Worm (Caenorhabditis elegans) whole organism, young adult: ENCODE measurements around the gene sna-3.

Experiments used
- C06A6.2 ChIP-seq: fragments of 200-800 bp; sonication (Bioruptor generic); conservative IDR thresholded peaks from 2 replicates; pipeline ENCODE4 v1.3.6; 2022; ENCODE audit warnings: missing genetic modification characterization, missing compliant biosample characterization
- D2030.7 ChIP-seq: fragments of 200-800 bp; sonication (Bioruptor generic); IDR thresholded peaks from 2 replicates; pipeline ENCODE4 v1.3.6; 2022; ENCODE audit warnings: missing genetic modification reagents, missing genetic modification characterization, missing compliant biosample characterization
- Y67H2A.10 ChIP-seq: fragments of 200-800 bp; sonication (Bioruptor generic); conservative IDR thresholded peaks from 2 replicates; pipeline ENCODE4 v1.3.6; 2022; ENCODE audit warnings: missing genetic modification reagents, missing genetic modification characterization, missing compliant biosample characterization
- aptf-3 ChIP-seq: fragments of 200-800 bp; sonication (Bioruptor generic); IDR thresholded peaks from 2 replicates; pipeline ENCODE4 v1.3.6; 2022; ENCODE audit warnings: missing genetic modification characterization, missing compliant biosample characterization
- athp-1 ChIP-seq: sonication (generic microtip); optimal IDR thresholded peaks from 2 replicates; lab custom pipeline; 2017; ENCODE audit warnings: mild to moderate bottlenecking, missing genetic modification characterization, missing compliant biosample characterization
- attf-5 ChIP-seq: fragments of 200-800 bp; sonication (Bioruptor generic); optimal IDR thresholded peaks from 2 replicates; lab custom pipeline; 2018; ENCODE audit warnings: mild to moderate bottlenecking, missing genetic modification characterization, missing compliant biosample characterization
- dpl-1 ChIP-seq: fragments of 150-350 bp; optimal IDR thresholded peaks from 2 replicates; lab custom pipeline; 2014; ENCODE audit warnings: missing biosample characterization, missing genetic modification reagents, missing genetic modification characterization
- gei-17 ChIP-seq: fragments of 200-800 bp; sonication (Bioruptor generic); optimal IDR thresholded peaks from 2 replicates; lab custom pipeline; 2018; ENCODE audit warnings: mild to moderate bottlenecking, missing genetic modification characterization, missing compliant biosample characterization
- let-607 ChIP-seq, 2 experiments: fragments of 200-800 bp in 1 of 2; sonication (Bioruptor generic) in 1 of 2; sonication (generic microtip) in 1 of 2; optimal IDR thresholded peaks; 2 replicates each; lab custom pipeline; 2016 to 2018; ENCODE audit warnings: mild to moderate bottlenecking in 2 of 2, missing compliant biosample characterization in 2 of 2, missing genetic modification characterization in 2 of 2, moderate library complexity in 2 of 2, missing genotype in 1 of 2
- snpc-4 ChIP-seq, 5 experiments: fragments of 150-350 bp in 1 of 5; sonication (generic microtip) in 4 of 5; optimal IDR thresholded peaks; 2 replicates each; lab custom pipeline; 2014 to 2018; ENCODE audit warnings: missing genetic modification characterization in 5 of 5, missing biosample characterization in 3 of 5, antibody characterized with exemption in 2 of 5, mild to moderate bottlenecking in 2 of 5, missing compliant biosample characterization in 2 of 5, missing genotype in 2 of 5, moderate library complexity in 2 of 5, missing genetic modification reagents in 1 of 5
- unc-62 ChIP-seq: fragments of 150-350 bp; optimal IDR thresholded peaks from 2 replicates; lab custom pipeline; 2014; ENCODE audit warnings: missing biosample characterization, missing genetic modification reagents, missing genetic modification characterization
- ztf-18 ChIP-seq: sonication (generic microtip); optimal IDR thresholded peaks from 2 replicates; lab custom pipeline; 2016; ENCODE audit warnings: missing genotype, mild to moderate bottlenecking, missing genetic modification characterization, missing compliant biosample characterization

- TF ChIP-seq aptf-3: no peak
- TF ChIP-seq attf-5: no peak
- TF ChIP-seq gei-17 (GFP tag; lab: Kevin White, UChicago): no peak
- no peak for TF ChIP-seq snpc-4 (GFP tag; optimal IDR thresholded peaks at IDR 0.05; lab: Kevin White, UChicago)
- TF ChIP-seq snpc-4 (tag; optimal IDR thresholded peaks at IDR 0.05; lab: Kevin White, UChicago): no peak
- no peak for TF ChIP-seq athp-1 (tag; lab: Kevin White, UChicago)
- no peak for TF ChIP-seq C06A6.2 (GFP tag; lab: Robert Waterston, UW)
- TF ChIP-seq unc-62 (GFP tag; lab: Kevin White, UChicago): no peak
- no peak for TF ChIP-seq Y67H2A.10 (GFP tag; lab: Robert Waterston, UW)
- TF ChIP-seq ztf-18: no peak
- TF ChIP-seq D2030.7: no peak
- no peak for TF ChIP-seq let-607 (tag; optimal IDR thresholded peaks at IDR 0.05; lab: Kevin White, UChicago)
- TF ChIP-seq dpl-1: no peak
Observed at ce11 chrIII:6180294-6180693, 25.7 kb downstream of the sna-3 start.
